1 worm cellular context compared by ENCODE assay signal in genomic region chrV:9587619-9588018, ce11.
TF ChIP-seq lines count a peak whose summit lies in the region.

No protein-coding gene starts in this region.

TF ChIP-seq in whole organism, L1 larva, 84 proteins besides CTCF, POLR2A, EP300 and RAD21 (continued from another document):
- no peak for TF ChIP-seq ets-5 (GFP tag; IDR thresholded peaks at IDR 0.05; lab: Robert Waterston, UW)
- no peak for TF ChIP-seq efl-3 (GFP tag; optimal IDR thresholded peaks at IDR 0.05; lab: Kevin White, UChicago)
- no peak for TF ChIP-seq pax-3 (tag; optimal IDR thresholded peaks at IDR 0.05; lab: Kevin White, UChicago)
- no peak for TF ChIP-seq aha-1 (tag; optimal IDR thresholded peaks at IDR 0.05; lab: Kevin White, UChicago)
- peak; percentile 77 for TF ChIP-seq blmp-1 (tag; optimal IDR thresholded peaks at IDR 0.05; lab: Kevin White, UChicago)
- TF ChIP-seq nhr-12 (tag; optimal IDR thresholded peaks at IDR 0.05; lab: Kevin White, UChicago): no peak
- TF ChIP-seq skn-1 (tag; optimal IDR thresholded peaks at IDR 0.05; lab: Kevin White, UChicago): no peak
- TF ChIP-seq elt-2 (tag; optimal IDR thresholded peaks at IDR 0.05; lab: Kevin White, UChicago): no peak
- no peak for TF ChIP-seq nhr-11 (tag; optimal IDR thresholded peaks at IDR 0.05; lab: Kevin White, UChicago)
- TF ChIP-seq nhr-47 (tag; optimal IDR thresholded peaks at IDR 0.05; lab: Kevin White, UChicago): no peak
- no peak for TF ChIP-seq unc-30 (tag; optimal IDR thresholded peaks at IDR 0.05; lab: Kevin White, UChicago)
- no peak for TF ChIP-seq sup-37 (GFP tag; optimal IDR thresholded peaks at IDR 0.05; lab: Kevin White, UChicago)
- peak; percentile 19 for TF ChIP-seq lin-14 (GFP tag; optimal IDR thresholded peaks at IDR 0.05; lab: Kevin White, UChicago)
- no peak for TF ChIP-seq lir-3 (tag; optimal IDR thresholded peaks at IDR 0.05; lab: Kevin White, UChicago; ENCODE audit: poor library complexity)
- no peak for TF ChIP-seq egl-13 (tag; optimal IDR thresholded peaks at IDR 0.05; lab: Kevin White, UChicago)
- TF ChIP-seq aly-2 (tag; optimal IDR thresholded peaks at IDR 0.05; lab: Kevin White, UChicago): no peak
- no peak for TF ChIP-seq pag-3 (tag; optimal IDR thresholded peaks at IDR 0.05; lab: Kevin White, UChicago; ENCODE audit: borderline replicate concordance, insufficient read depth)
- no peak for TF ChIP-seq irx-1 (tag; optimal IDR thresholded peaks at IDR 0.05; lab: Kevin White, UChicago)
- TF ChIP-seq lin-35 (GFP tag; optimal IDR thresholded peaks at IDR 0.05; lab: Kevin White, UChicago): no peak
